Worm (Caenorhabditis elegans) whole organism, late embryonic: ENCODE results near the gene srz-6.

Source experiments
- C38D4.7 ChIP-seq: fragments of 200-800 bp; sonication (Bioruptor generic); optimal IDR thresholded peaks from 2 replicates; lab custom pipeline; 2018; ENCODE audit warnings: mild to moderate bottlenecking, missing genetic modification characterization, moderate library complexity, missing compliant biosample characterization
- K02D7.2 ChIP-seq: sonication (generic microtip); optimal IDR thresholded peaks from 2 replicates; lab custom pipeline; 2017; ENCODE audit warnings: mild to moderate bottlenecking, missing genetic modification characterization, missing compliant biosample characterization
- K09A11.1 ChIP-seq: sonication (generic microtip); optimal IDR thresholded peaks from 2 replicates; lab custom pipeline; 2017; ENCODE audit warnings: antibody characterized with exemption, mild to moderate bottlenecking, missing genetic modification characterization, missing compliant biosample characterization; ENCODE audit not compliant: insufficient read depth
- T23F11.4 ChIP-seq: fragments of 200-800 bp; sonication (Bioruptor generic); optimal IDR thresholded peaks from 2 replicates; lab custom pipeline; 2018; ENCODE audit warnings: mild to moderate bottlenecking, missing genetic modification characterization, missing compliant biosample characterization
- ahr-1 ChIP-seq: sonication (generic microtip); optimal IDR thresholded peaks from 2 replicates; lab custom pipeline; 2016; ENCODE audit warnings: missing genetic modification characterization, missing compliant biosample characterization
- ama-1 ChIP-seq: fragments of 150-350 bp; optimal IDR thresholded peaks from 2 replicates; lab custom pipeline; 2014
- ceh-2 ChIP-seq: sonication (generic microtip); optimal IDR thresholded peaks from 2 replicates; lab custom pipeline; 2016; ENCODE audit warnings: missing genotype, missing genetic modification characterization, missing compliant biosample characterization
- ceh-30 ChIP-seq: fragments of 150-350 bp; optimal IDR thresholded peaks from 2 replicates; lab custom pipeline; 2014; ENCODE audit warnings: missing biosample characterization, missing genetic modification characterization
- ceh-48 ChIP-seq: sonication (generic microtip); optimal IDR thresholded peaks from 2 replicates; lab custom pipeline; 2016; ENCODE audit warnings: missing genetic modification characterization, inconsistent platforms, missing compliant biosample characterization
- elt-4 ChIP-seq: sonication (generic microtip); optimal IDR thresholded peaks from 2 replicates; lab custom pipeline; 2016; ENCODE audit warnings: missing genetic modification characterization, missing compliant biosample characterization
- fax-1 ChIP-seq: sonication (generic microtip); optimal IDR thresholded peaks from 2 replicates; lab custom pipeline; 2016; ENCODE audit warnings: missing genotype, missing genetic modification characterization, missing compliant biosample characterization
- fkh-10 ChIP-seq: fragments of 150-350 bp; optimal IDR thresholded peaks from 2 replicates; lab custom pipeline; 2014; ENCODE audit warnings: missing biosample characterization, missing genetic modification reagents, missing genetic modification characterization
- fkh-6 ChIP-seq: sonication (generic microtip); optimal IDR thresholded peaks from 2 replicates; lab custom pipeline; 2016; ENCODE audit warnings: missing genetic modification characterization, missing compliant biosample characterization
- gmeb-2 ChIP-seq: sonication (generic microtip); optimal IDR thresholded peaks from 2 replicates; lab custom pipeline; 2016; ENCODE audit warnings: missing genetic modification characterization, inconsistent platforms, missing compliant biosample characterization
- hlh-15 ChIP-seq: sonication (generic microtip); optimal IDR thresholded peaks from 2 replicates; lab custom pipeline; 2016; ENCODE audit warnings: missing genetic modification characterization, missing compliant biosample characterization
- hlh-6 ChIP-seq: sonication (generic microtip); optimal IDR thresholded peaks from 2 replicates; lab custom pipeline; 2016; ENCODE audit warnings: missing genotype, missing genetic modification characterization, missing compliant biosample characterization
- lim-6 ChIP-seq: sonication (generic microtip); optimal IDR thresholded peaks from 2 replicates; lab custom pipeline; 2016; ENCODE audit warnings: missing genetic modification characterization, missing compliant biosample characterization
- madf-2 ChIP-seq: sonication (generic microtip); optimal IDR thresholded peaks from 2 replicates; lab custom pipeline; 2017; ENCODE audit warnings: missing genetic modification characterization, missing compliant biosample characterization
- nfya-1 ChIP-seq: sonication (generic microtip); optimal IDR thresholded peaks from 2 replicates; lab custom pipeline; 2017; ENCODE audit warnings: missing genetic modification characterization, mild to moderate bottlenecking, missing compliant biosample characterization, antibody characterized with exemption, moderate library complexity
- nhr-11 ChIP-seq: fragments of 150-350 bp; optimal IDR thresholded peaks from 2 replicates; lab custom pipeline; 2014; ENCODE audit warnings: missing biosample characterization, missing genetic modification characterization
- nhr-232 ChIP-seq: sonication (generic microtip); optimal IDR thresholded peaks from 2 replicates; lab custom pipeline; 2016; ENCODE audit warnings: missing genetic modification characterization, missing compliant biosample characterization
- npax-4 ChIP-seq: sonication (generic microtip); optimal IDR thresholded peaks from 2 replicates; lab custom pipeline; 2016; ENCODE audit warnings: missing genetic modification characterization, missing compliant biosample characterization
- odd-2 ChIP-seq: sonication (generic microtip); optimal IDR thresholded peaks from 2 replicates; lab custom pipeline; 2017; ENCODE audit warnings: antibody characterized with exemption, mild to moderate bottlenecking, missing genetic modification characterization, missing compliant biosample characterization
- pag-3 ChIP-seq: sonication (generic microtip); optimal IDR thresholded peaks from 2 replicates; lab custom pipeline; 2016; ENCODE audit warnings: missing compliant biosample characterization, missing genetic modification characterization, borderline replicate concordance
- pat-9 ChIP-seq: fragments of 200-800 bp; sonication (Bioruptor generic); optimal IDR thresholded peaks from 2 replicates; lab custom pipeline; 2018; ENCODE audit warnings: mild to moderate bottlenecking, missing genetic modification characterization, moderate library complexity, missing compliant biosample characterization
- pha-2 ChIP-seq: sonication (generic microtip); optimal IDR thresholded peaks from 2 replicates; lab custom pipeline; 2017; ENCODE audit warnings: mild to moderate bottlenecking, missing genetic modification characterization, missing compliant biosample characterization
- pha-4 ChIP-seq: fragments of 150-350 bp; optimal IDR thresholded peaks from 2 replicates; lab custom pipeline; 2018; ENCODE audit warnings: missing biosample characterization, missing genetic modification reagents, missing genetic modification characterization
- pros-1 ChIP-seq: fragments of 150-350 bp; optimal IDR thresholded peaks from 2 replicates; lab custom pipeline; 2014; ENCODE audit warnings: missing biosample characterization, missing genetic modification reagents, missing genetic modification characterization
- ref-2 ChIP-seq: sonication (generic microtip); optimal IDR thresholded peaks from 2 replicates; lab custom pipeline; 2016; ENCODE audit warnings: missing genetic modification characterization, missing compliant biosample characterization
- rnt-1 ChIP-seq: sonication (generic microtip); optimal IDR thresholded peaks from 2 replicates; lab custom pipeline; 2016; ENCODE audit warnings: missing genetic modification characterization, missing compliant biosample characterization
- sox-2 ChIP-seq: fragments of 200-800 bp; sonication (Bioruptor generic); IDR thresholded peaks from 2 replicates; pipeline ENCODE4 v1.3.6; 2022; ENCODE audit warnings: missing genetic modification reagents, missing genetic modification characterization, missing compliant biosample characterization
- tbx-2 ChIP-seq: sonication (generic microtip); optimal IDR thresholded peaks from 2 replicates; lab custom pipeline; 2016; ENCODE audit warnings: missing genetic modification characterization, missing compliant biosample characterization
- tbx-7 ChIP-seq: sonication (generic microtip); optimal IDR thresholded peaks from 2 replicates; lab custom pipeline; 2016; ENCODE audit warnings: missing genotype, missing genetic modification characterization, missing compliant biosample characterization
- unc-3 ChIP-seq, 2 experiments: fragments of 200-800 bp in 1 of 2; sonication (Bioruptor generic) in 1 of 2; sonication (generic microtip) in 1 of 2; conservative IDR thresholded peaks in 1 of 2; optimal IDR thresholded peaks in 1 of 2; 2 replicates each; pipeline versions ENCODE4 v1.3.6 to Lab custom; 2016 to 2022; ENCODE audit warnings: missing compliant biosample characterization in 2 of 2, missing genetic modification characterization in 2 of 2, missing genetic modification reagents in 1 of 2
- unc-42 ChIP-seq: sonication (generic microtip); optimal IDR thresholded peaks from 2 replicates; lab custom pipeline; 2016; ENCODE audit warnings: missing genotype, missing genetic modification characterization, missing compliant biosample characterization

The srz-6 gene

ce11 chrII:12516313-12516712 is 24.3 kb downstream of the srz-6 start, which contains the start of gene srh-61:
TSS of gene srh-61 (minus strand) at chrII:12516413.
- TF ChIP-seq K09A11.1 (tag; lab: Kevin White, UChicago) (no peak), hlh-15 (tag; lab: Kevin White, UChicago) (no peak), pros-1 (tag; lab: Kevin White, UChicago) (no peak), tbx-7 (tag; lab: Kevin White, UChicago) (no peak), npax-4 (tag; lab: Kevin White, UChicago) (no peak), C38D4.7 (GFP tag; lab: Kevin White, UChicago) (no peak), lim-6 (tag; lab: Kevin White, UChicago) (no peak), pha-2 (tag; lab: Kevin White, UChicago) (no peak), pha-4 (tag; lab: Kevin White, UChicago) (no peak), unc-42 (tag; lab: Kevin White, UChicago) (no peak), hlh-6 (tag; lab: Kevin White, UChicago) (no peak), tbx-2 (no peak), nfya-1 (tag; lab: Kevin White, UChicago) (no peak), pat-9 (tag; lab: Kevin White, UChicago) (no peak), elt-4 (no peak), nhr-232 (no peak), ahr-1 (tag; lab: Kevin White, UChicago) (no peak)

ce11 chrII:12518008-12518407 is 26.0 kb downstream of the srz-6 start:
- no peak for TF ChIP-seq rnt-1
- no peak for TF ChIP-seq T23F11.4 (GFP tag; lab: Kevin White, UChicago)
- no peak for TF ChIP-seq fax-1 (tag; lab: Kevin White, UChicago)
- TF ChIP-seq K02D7.2 (tag; lab: Kevin White, UChicago) = no peak
- TF ChIP-seq ceh-2 = no peak
- TF ChIP-seq madf-2 (tag; lab: Kevin White, UChicago) = no peak
- TF ChIP-seq sox-2 (GFP tag; lab: Robert Waterston, UW) = no peak
- no peak for TF ChIP-seq gmeb-2

ce11 chrII:12518809-12519344 is 26.8 kb downstream of the srz-6 start, which contains the start of gene srh-70:
TSS of gene srh-70 (minus strand) at chrII:12518859.
- TF ChIP-seq pat-9 (tag; lab: Kevin White, UChicago) = no peak
- no peak for TF ChIP-seq tbx-2
- TF ChIP-seq pag-3 (tag; lab: Kevin White, UChicago) = no peak
- no peak for TF ChIP-seq ama-1 (lab: Kevin White, UChicago)
- TF ChIP-seq fax-1 (tag; lab: Kevin White, UChicago) = no peak
- TF ChIP-seq ceh-30 (tag; lab: Kevin White, UChicago) = no peak
- TF ChIP-seq K02D7.2 (tag; lab: Kevin White, UChicago) = no peak
- TF ChIP-seq fkh-6 (tag; lab: Kevin White, UChicago) = no peak
- no peak for TF ChIP-seq ref-2 (tag; lab: Kevin White, UChicago)
- TF ChIP-seq tbx-7 (tag; lab: Kevin White, UChicago) = no peak

DNA sequence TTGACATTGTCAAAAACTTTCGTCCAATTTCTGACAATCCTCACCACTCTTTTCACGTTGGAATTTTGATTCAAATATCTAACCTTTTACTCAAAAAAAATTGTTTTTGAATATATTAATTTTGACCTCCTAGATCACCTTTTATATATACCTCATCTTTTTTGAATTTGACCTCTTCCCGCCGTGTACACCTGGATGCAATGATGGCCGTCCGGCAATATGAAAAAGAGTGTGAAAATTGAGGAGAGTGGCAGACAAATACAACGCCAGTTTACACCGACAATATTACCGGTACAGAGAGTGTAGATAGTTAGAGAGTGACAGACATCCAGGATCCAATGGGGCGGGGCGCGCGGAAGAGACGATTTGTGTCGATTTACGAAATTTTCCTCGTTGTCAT is 27.6 kb downstream of the srz-6 start, which contains the start of gene ceh-99:
ceh-99 (plus strand) TSS at position 366 of the 400 bp plus-strand sequence.
- TF ChIP-seq ceh-48 (tag; lab: Kevin White, UChicago) (no peak), fkh-10 (GFP tag; lab: Kevin White, UChicago) (no peak), ahr-1 (tag; lab: Kevin White, UChicago) (no peak), odd-2 (tag; lab: Kevin White, UChicago) (no peak), K02D7.2 (tag; lab: Kevin White, UChicago) (no peak), fkh-6 (tag; lab: Kevin White, UChicago) (no peak), C38D4.7 (GFP tag; lab: Kevin White, UChicago) (no peak), unc-3 (GFP tag; conservative IDR thresholded peaks at IDR 0.05; lab: Robert Waterston, UW) (no peak), unc-3 (tag; optimal IDR thresholded peaks at IDR 0.05; lab: Kevin White, UChicago) (no peak), nhr-11 (tag; lab: Kevin White, UChicago) (no peak), K09A11.1 (tag; lab: Kevin White, UChicago) (no peak)
